Worm (Caenorhabditis elegans): ENCODE results near the gene eif-2Bepsilon.

DNA sequence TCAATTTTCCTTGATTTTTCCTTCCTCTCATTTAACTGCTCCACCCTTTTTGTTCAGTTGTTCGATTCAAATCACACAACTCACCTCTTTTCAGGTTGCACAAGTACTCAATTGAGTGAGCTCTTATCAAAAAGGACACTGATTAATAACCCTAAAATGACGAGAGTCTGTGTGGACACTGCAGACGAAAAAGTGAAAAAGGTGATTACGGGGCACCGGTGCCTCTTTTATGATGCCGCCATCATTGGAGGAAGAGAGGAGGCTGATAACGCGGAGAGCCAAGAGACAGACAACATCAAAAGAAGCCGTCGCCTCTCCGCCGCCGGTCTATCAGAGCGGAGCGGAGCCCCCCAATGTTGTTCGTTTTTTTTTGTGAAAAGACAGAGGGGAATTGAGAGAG lies 36.5 kb upstream of the eif-2Bepsilon start, which contains the start of gene sptf-2:
- TF ChIP-seq ama-1 (optimal IDR thresholded peaks at IDR 0.05), result no peak
- TF ChIP-seq egl-27 (tag; optimal IDR thresholded peaks at IDR 0.05), result no peak
